Fruit fly (Drosophila melanogaster) whole organism, embryonic: Measurements from ENCODE around the gene spidey.

Source experiments
- Abd-B ChIP-seq: fragments of 200-800 bp; sonication (Bioruptor generic); optimal IDR thresholded peaks from 2 replicates; lab custom pipeline; 2018; ENCODE audit warnings: missing biosample characterization, mild to moderate bottlenecking, missing genetic modification characterization, moderate library complexity
- Adf1 ChIP-seq: fragments of 200-800 bp; sonication (Bioruptor generic); IDR thresholded peaks from 2 replicates; pipeline ENCODE4 v1.3.6; 2022; ENCODE audit warnings: missing biosample characterization, missing genetic modification characterization
- CG10147 ChIP-seq: fragments of 200-800 bp; sonication (Bioruptor generic); optimal IDR thresholded peaks from 2 replicates; lab custom pipeline; 2019; ENCODE audit warnings: missing biosample characterization, mild to moderate bottlenecking, missing genetic modification characterization, moderate library complexity
- CG11247 ChIP-seq: fragments of 200-800 bp; sonication (Bioruptor generic); IDR thresholded peaks from 2 replicates; pipeline ENCODE4 v1.3.6; 2022; ENCODE audit warnings: missing biosample characterization, missing genetic modification characterization
- CG12104 ChIP-seq: fragments of 200-800 bp; sonication (Bioruptor generic); optimal IDR thresholded peaks from 3 replicates; lab custom pipeline; 2016; ENCODE audit warnings: missing biosample characterization, missing genetic modification characterization
- CG12659 ChIP-seq: fragments of 200-800 bp; sonication (Bioruptor generic); optimal IDR thresholded peaks from 3 replicates; lab custom pipeline; 2017; ENCODE audit warnings: mild to moderate bottlenecking, missing biosample characterization, missing genetic modification reagents, missing genetic modification characterization
- CG14710 ChIP-seq: fragments of 200-800 bp; sonication (Bioruptor generic); optimal IDR thresholded peaks from 3 replicates; lab custom pipeline; 2019; ENCODE audit warnings: missing biosample characterization, mild to moderate bottlenecking, missing genetic modification characterization, moderate library complexity
- CG14965 ChIP-seq: fragments of 200-800 bp; sonication (Bioruptor generic); optimal IDR thresholded peaks from 2 replicates; lab custom pipeline; 2016; ENCODE audit warnings: missing biosample characterization, missing genetic modification characterization, borderline replicate concordance
- CG17829 ChIP-seq: fragments of 200-800 bp; optimal IDR thresholded peaks from 2 replicates; lab custom pipeline; 2019; ENCODE audit warnings: missing biosample characterization, mild to moderate bottlenecking, missing genetic modification characterization, moderate library complexity
- CG1792 ChIP-seq: fragments of 200-800 bp; sonication (Bioruptor generic); optimal IDR thresholded peaks from 2 replicates; lab custom pipeline; 2016; ENCODE audit warnings: missing biosample characterization, missing genetic modification characterization
- CG3726 ChIP-seq: fragments of 200-800 bp; sonication (Bioruptor generic); IDR thresholded peaks from 3 replicates; pipeline ENCODE4, ENCODE4 v1.3.6; 2022; ENCODE audit warnings: missing biosample characterization, missing genetic modification characterization
- CG3847 ChIP-seq: fragments of 200-800 bp; sonication (Bioruptor generic); IDR thresholded peaks from 2 replicates; pipeline ENCODE4 v1.3.6; 2022; ENCODE audit warnings: missing biosample characterization, missing genetic modification characterization
- CG4404 ChIP-seq: fragments of 200-800 bp; sonication (Bioruptor generic); IDR thresholded peaks from 2 replicates; pipeline ENCODE4 v1.3.6; 2022; ENCODE audit warnings: missing biosample characterization, missing genetic modification characterization
- CG7556 ChIP-seq: fragments of 200-800 bp; sonication (Bioruptor generic); optimal IDR thresholded peaks from 2 replicates; lab custom pipeline; 2017; ENCODE audit warnings: missing biosample characterization, mild to moderate bottlenecking, missing genetic modification characterization
- CG8765 ChIP-seq: fragments of 200-800 bp; sonication (Bioruptor generic); IDR thresholded peaks from 2 replicates; pipeline ENCODE4 v1.3.6; 2022; ENCODE audit warnings: missing biosample characterization, missing genetic modification characterization
- CG9437 ChIP-seq: fragments of 200-800 bp; sonication (Bioruptor generic); optimal IDR thresholded peaks from 2 replicates; lab custom pipeline; 2018; ENCODE audit warnings: missing biosample characterization, mild to moderate bottlenecking, missing genetic modification characterization
- CG9727 ChIP-seq: fragments of 200-800 bp; sonication (Bioruptor generic); optimal IDR thresholded peaks from 3 replicates; lab custom pipeline; 2017; ENCODE audit warnings: missing biosample characterization, mild to moderate bottlenecking, missing genetic modification characterization
- CG9797 ChIP-seq: fragments of 200-800 bp; sonication (Bioruptor generic); optimal IDR thresholded peaks from 3 replicates; lab custom pipeline; 2018; ENCODE audit warnings: missing biosample characterization, mild to moderate bottlenecking, missing genetic modification characterization
- CkIIα-i1 ChIP-seq: fragments of 200-800 bp; sonication (Bioruptor generic); IDR thresholded peaks from 2 replicates; pipeline ENCODE4 v1.3.6; 2022; ENCODE audit warnings: missing biosample characterization, missing genetic modification characterization
- Deaf1 ChIP-seq: fragments of 200-800 bp; optimal IDR thresholded peaks from 3 replicates; lab custom pipeline; 2019; ENCODE audit warnings: missing biosample characterization, mild to moderate bottlenecking, missing genetic modification characterization, moderate library complexity
- Dref ChIP-seq: fragments of 200-800 bp; sonication (Bioruptor generic); IDR thresholded peaks from 2 replicates; pipeline ENCODE4 v1.3.6; 2022; ENCODE audit warnings: missing biosample characterization, missing genetic modification characterization
- Elba2 ChIP-seq: fragments of 200-800 bp; sonication (Bioruptor generic); optimal IDR thresholded peaks from 3 replicates; lab custom pipeline; 2016; ENCODE audit warnings: missing biosample characterization, missing genetic modification characterization
- Fer1 ChIP-seq: fragments of 200-800 bp; sonication (Bioruptor generic); optimal IDR thresholded peaks from 2 replicates; lab custom pipeline; 2017; ENCODE audit warnings: missing biosample characterization, mild to moderate bottlenecking, missing genetic modification characterization
- Hand ChIP-seq: fragments of 200-800 bp; sonication (Bioruptor generic); optimal IDR thresholded peaks from 2 replicates; lab custom pipeline; 2017; ENCODE audit warnings: mild to moderate bottlenecking, missing biosample characterization, missing genetic modification reagents, missing genetic modification characterization
- Hr39 ChIP-seq: fragments of >200 bp; optimal IDR thresholded peaks from 2 replicates; lab custom pipeline; 2017
- Jarid2 ChIP-seq: fragments of 200-800 bp; sonication (Bioruptor generic); optimal IDR thresholded peaks from 3 replicates; lab custom pipeline; 2017; ENCODE audit warnings: mild to moderate bottlenecking, missing biosample characterization, missing genetic modification reagents, missing genetic modification characterization
- Oaz ChIP-seq: fragments of 200-800 bp; sonication (Bioruptor generic); IDR thresholded peaks from 2 replicates; pipeline ENCODE4 v1.3.6; 2022; ENCODE audit warnings: missing biosample characterization, missing genetic modification characterization
- Poxn ChIP-seq: fragments of 200-800 bp; sonication (Bioruptor generic); IDR thresholded peaks from 2 replicates; pipeline ENCODE4 v1.3.6; 2022; ENCODE audit warnings: missing biosample characterization, missing genetic modification characterization
- Sry-β ChIP-seq: fragments of 200-800 bp; sonication (Bioruptor generic); optimal IDR thresholded peaks from 2 replicates; lab custom pipeline; 2018; ENCODE audit warnings: missing biosample characterization, mild to moderate bottlenecking, missing genetic modification characterization, moderate library complexity
- YL-1 ChIP-seq: fragments of 200-800 bp; sonication (Bioruptor generic); optimal IDR thresholded peaks from 3 replicates; lab custom pipeline; 2017; ENCODE audit warnings: missing biosample characterization, mild to moderate bottlenecking, missing genetic modification characterization
- ash1 ChIP-seq: fragments of 200-800 bp; sonication (Bioruptor generic); optimal IDR thresholded peaks from 2 replicates; lab custom pipeline; 2018; ENCODE audit warnings: missing biosample characterization, mild to moderate bottlenecking, missing genetic modification characterization
- dm ChIP-seq: fragments of 200-800 bp; sonication (Bioruptor generic); optimal IDR thresholded peaks from 3 replicates; lab custom pipeline; 2016; ENCODE audit warnings: missing biosample characterization, missing genetic modification characterization
- gem ChIP-seq: fragments of 200-800 bp; sonication (Bioruptor generic); optimal IDR thresholded peaks from 2 replicates; lab custom pipeline; 2019; ENCODE audit warnings: missing biosample characterization, mild to moderate bottlenecking, missing genetic modification characterization, moderate library complexity
- ham ChIP-seq: fragments of 200-800 bp; sonication (Bioruptor generic); IDR thresholded peaks from 2 replicates; pipeline ENCODE4 v1.3.6; 2022; ENCODE audit warnings: missing biosample characterization, missing genetic modification characterization
- inv ChIP-seq: fragments of 200-800 bp; sonication (Bioruptor generic); IDR thresholded peaks from 2 replicates; pipeline ENCODE4 v1.3.6; 2022; ENCODE audit warnings: missing biosample characterization, missing genetic modification characterization; ENCODE audit not compliant: partially characterized antibody
- klu ChIP-seq: fragments of 200-800 bp; sonication (Bioruptor generic); IDR thresholded peaks from 2 replicates; pipeline ENCODE4 v1.3.6; 2022; ENCODE audit warnings: missing biosample characterization, missing genetic modification characterization
- nerfin-2 ChIP-seq: fragments of 200-800 bp; sonication (Bioruptor generic); IDR thresholded peaks from 2 replicates; pipeline ENCODE4 v1.3.6; 2022; ENCODE audit warnings: missing biosample characterization, missing genetic modification characterization; ENCODE audit not compliant: partially characterized antibody
- oc ChIP-seq: fragments of 200-800 bp; sonication (Bioruptor generic); optimal IDR thresholded peaks from 2 replicates; lab custom pipeline; 2018; ENCODE audit warnings: missing biosample characterization, mild to moderate bottlenecking, missing genetic modification characterization, moderate library complexity
- peb ChIP-seq: fragments of 200-800 bp; sonication (Bioruptor generic); IDR thresholded peaks from 2 replicates; pipeline ENCODE4 v1.3.6; 2022; ENCODE audit warnings: missing biosample characterization, missing genetic modification characterization
- pho ChIP-seq: fragments of 200-800 bp; sonication (Bioruptor generic); optimal IDR thresholded peaks from 2 replicates; lab custom pipeline; 2016; ENCODE audit warnings: missing biosample characterization, missing genetic modification characterization
- ranshi ChIP-seq: fragments of 200-800 bp; sonication (Bioruptor generic); IDR thresholded peaks from 2 replicates; pipeline ENCODE4 v1.3.6; 2022; ENCODE audit warnings: missing biosample characterization, missing genetic modification characterization
- ro ChIP-seq: fragments of 200-800 bp; sonication (Bioruptor generic); IDR thresholded peaks from 2 replicates; pipeline ENCODE4 v1.3.6; 2022; ENCODE audit warnings: missing biosample characterization, missing genetic modification characterization
- sd ChIP-seq: fragments of 200-800 bp; sonication (Bioruptor generic); optimal IDR thresholded peaks from 3 replicates; lab custom pipeline; 2018; ENCODE audit warnings: missing biosample characterization, mild to moderate bottlenecking, missing genetic modification characterization, moderate library complexity
- sim ChIP-seq: fragments of 200-800 bp; sonication (Bioruptor generic); IDR thresholded peaks from 2 replicates; pipeline ENCODE4 v1.3.6; 2022; ENCODE audit warnings: missing biosample characterization, missing genetic modification characterization
- sna ChIP-seq: fragments of 200-800 bp; sonication (Bioruptor generic); IDR thresholded peaks from 2 replicates; pipeline ENCODE4 v1.3.6; 2022; ENCODE audit warnings: missing biosample characterization, missing genetic modification characterization; ENCODE audit not compliant: partially characterized antibody
- stwl ChIP-seq: fragments of 200-800 bp; sonication (Bioruptor generic); optimal IDR thresholded peaks from 3 replicates; lab custom pipeline; 2018; ENCODE audit warnings: missing biosample characterization, mild to moderate bottlenecking, missing genetic modification characterization, moderate library complexity
- tna ChIP-seq: fragments of 200-800 bp; sonication (Bioruptor generic); IDR thresholded peaks from 2 replicates; pipeline ENCODE4 v1.3.6; 2022; ENCODE audit warnings: missing biosample characterization, missing genetic modification characterization; ENCODE audit not compliant: partially characterized antibody
- usp ChIP-seq: fragments of >200 bp; optimal IDR thresholded peaks from 2 replicates; lab custom pipeline; 2017; ENCODE audit warnings: missing biosample characterization, missing genetic modification characterization
- vnd ChIP-seq: fragments of 200-800 bp; sonication (Bioruptor generic); IDR thresholded peaks from 3 replicates; pipeline ENCODE4 v1.3.6; 2022; ENCODE audit warnings: missing biosample characterization, missing genetic modification characterization; ENCODE audit not compliant: partially characterized antibody

spidey gene

dm6 chrX:7893411-7894122 lies 15.2 kb upstream of the spidey start, which contains the start of the genes CG45089, ND-MNLL and p115 (continued):
- TF ChIP-seq nerfin-2 (GFP tag; lab: Robert Waterston, UW) (no peak), CG9437 (GFP tag; lab: Kevin White, UChicago) (peak; percentile 84), tna (GFP tag; lab: Robert Waterston, UW) (no peak), CG12104 (GFP tag; lab: Kevin White, UChicago) (no peak), ranshi (GFP tag; lab: Robert Waterston, UW) (no peak), Jarid2 (GFP tag; lab: Kevin White, UChicago) (no peak), YL-1 (GFP tag; lab: Kevin White, UChicago) (peak; percentile 85), sd (tag; lab: Kevin White, UChicago) (peak; percentile 13), sna (GFP tag; lab: Robert Waterston, UW) (peak; percentile 41; the same call in 1 of the 2 replicates), ro (GFP tag; lab: Robert Waterston, UW) (no peak), Poxn (GFP tag; lab: Robert Waterston, UW) (no peak), pho (GFP tag; lab: Kevin White, UChicago) (peak; percentile 14), sim (GFP tag; lab: Robert Waterston, UW) (no peak), CkIIα-i1 (GFP tag; lab: Robert Waterston, UW) (no peak), Hr39 (lab: Kevin White, UChicago) (no peak), CG3726 (GFP tag; lab: Robert Waterston, UW) (no peak), Hand (no peak), ham (GFP tag; lab: Robert Waterston, UW) (no peak), Elba2 (GFP tag; lab: Kevin White, UChicago) (peak; percentile 67), Abd-B (GFP tag; lab: Kevin White, UChicago) (peak; percentile 65), gem (tag; lab: Kevin White, UChicago) (peak; percentile 78), usp (GFP tag; lab: Kevin White, UChicago) (no peak), ash1 (GFP tag; lab: Kevin White, UChicago) (no peak), inv (GFP tag; lab: Robert Waterston, UW) (peak; percentile 61), oc (tag; lab: Kevin White, UChicago) (peak; percentile 31), CG9727 (GFP tag; lab: Kevin White, UChicago) (peak; percentile 71), CG11247 (GFP tag; lab: Robert Waterston, UW) (peak; percentile 32; the same call in 1 of the 2 replicates), CG7556 (GFP tag; lab: Kevin White, UChicago) (peak; percentile 26), CG3847 (peak; percentile 60), CG8765 (GFP tag; lab: Robert Waterston, UW) (no peak), dm (GFP tag; lab: Kevin White, UChicago) (peak; percentile 14), Fer1 (GFP tag; lab: Kevin White, UChicago) (peak; percentile 63), stwl (peak; percentile 59), Deaf1 (tag; lab: Kevin White, UChicago) (peak; percentile 15), CG12659 (GFP tag; lab: Kevin White, UChicago) (peak; percentile 68), Sry-β (peak; percentile 89), Adf1 (GFP tag; lab: Robert Waterston, UW) (peak; percentile 23; the same call in 1 of the 2 replicates), CG10147 (peak; percentile 56), CG14710 (peak; percentile 77), CG4404 (GFP tag; lab: Robert Waterston, UW) (0 out of 2 replicates have a peak, but pooled peaks have one; percentile 28), Oaz (peak; percentile 26; the same call in 1 of the 2 replicates), CG9797 (peak; percentile 22), CG1792 (GFP tag; lab: Kevin White, UChicago) (no peak), vnd (GFP tag; lab: Robert Waterston, UW) (no peak), CG17829 (peak; percentile 77), CG14965 (no peak), peb (GFP tag; lab: Robert Waterston, UW) (no peak), Dref (peak; percentile 66), klu (peak; percentile 53)
